Fruit fly (Drosophila melanogaster): ENCODE measurements around the gene CG32017.

Gene CG32017

dm6 chr4:1156278-1156677 lies 5.7 kb downstream of the CG32017 start (continued):
- TF ChIP-seq C15 (GFP tag; IDR thresholded peaks at IDR 0.05) (no peak), Nf-YB (GFP tag; optimal IDR thresholded peaks at IDR 0.05) (no peak), CG12071 (GFP tag; optimal IDR thresholded peaks at IDR 0.05) (no peak), CG18262 (tag; optimal IDR thresholded peaks at IDR 0.05) (no peak), HLH4C (GFP tag; IDR thresholded peaks at IDR 0.05; ENCODE audit: partially characterized antibody) (peak; percentile 32; the same call in 1 of the 3 replicates)

DNA sequence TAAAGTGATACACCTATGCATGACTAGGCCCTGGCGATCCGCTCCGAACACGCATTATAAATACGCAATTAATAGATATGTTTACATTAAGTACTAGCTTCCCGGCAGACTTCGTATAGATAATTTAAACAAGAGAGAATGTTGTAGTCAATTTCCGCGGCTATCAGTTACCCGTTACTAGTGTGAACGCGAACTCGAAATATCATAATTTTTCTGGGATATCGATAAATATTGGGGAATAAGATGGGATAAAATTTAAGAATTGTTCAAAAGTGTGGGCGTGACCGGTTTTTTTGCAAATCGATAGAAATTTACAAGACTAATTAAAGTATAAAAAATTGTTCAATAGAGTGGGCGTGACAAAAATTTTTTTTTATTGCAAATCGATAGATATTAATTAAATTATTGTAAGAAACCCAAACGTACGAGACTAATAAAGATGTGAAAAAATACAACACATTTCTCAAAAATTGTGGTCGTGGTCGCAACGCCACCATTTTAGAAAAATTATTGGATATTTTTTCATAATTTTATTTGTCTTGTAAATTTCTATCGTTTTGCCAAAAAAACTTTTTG lies 13.9 kb downstream of the CG32017 start:
- no peak for TF ChIP-seq zfh1 (GFP tag; IDR thresholded peaks at IDR 0.05)
- TF ChIP-seq Nf-YB (GFP tag; optimal IDR thresholded peaks at IDR 0.05) = no peak
- TF ChIP-seq row (GFP tag; IDR thresholded peaks at IDR 0.05) = peak; percentile 27; the same call in 2 of the 3 replicates
- TF ChIP-seq CG1024 (GFP tag; IDR thresholded peaks at IDR 0.05) = peak; percentile 73
- peak; percentile 67 for TF ChIP-seq CG1603 (tag; optimal IDR thresholded peaks at IDR 0.05)
- peak; percentile 62 for TF ChIP-seq ssp (GFP tag; IDR thresholded peaks at IDR 0.05)
- TF ChIP-seq pb (GFP tag; optimal IDR thresholded peaks at IDR 0.05) = no peak
- TF ChIP-seq BEAF-32 (GFP tag; optimal IDR thresholded peaks at IDR 0.05) = peak; percentile 18
- TF ChIP-seq CG30020 (tag; optimal IDR thresholded peaks at IDR 0.05) = peak; percentile 93
- TF ChIP-seq sens (GFP tag) = peak; percentile 3
- peak; percentile 5 for TF ChIP-seq CG2116 (GFP tag; optimal IDR thresholded peaks at IDR 0.05)
- TF ChIP-seq CG34224 (GFP tag; IDR thresholded peaks at IDR 0.05; ENCODE audit: partially characterized antibody) = no peak
- TF ChIP-seq CG11723 (GFP tag; optimal IDR thresholded peaks at IDR 0.05) = peak; percentile 64
- peak; percentile 17; the same call in 1 of the 3 replicates for TF ChIP-seq CG7357 (GFP tag; IDR thresholded peaks at IDR 0.05)
- no peak for TF ChIP-seq CG13123 (GFP tag; optimal IDR thresholded peaks at IDR 0.05)
- 0 out of 4 replicates have a peak, but pooled peaks have one; percentile 17 for TF ChIP-seq Dll (GFP tag; IDR thresholded peaks at IDR 0.05; ENCODE audit: partially characterized antibody)
- peak; percentile 97 for TF ChIP-seq CG17802 (tag; optimal IDR thresholded peaks at IDR 0.05)

DNA sequence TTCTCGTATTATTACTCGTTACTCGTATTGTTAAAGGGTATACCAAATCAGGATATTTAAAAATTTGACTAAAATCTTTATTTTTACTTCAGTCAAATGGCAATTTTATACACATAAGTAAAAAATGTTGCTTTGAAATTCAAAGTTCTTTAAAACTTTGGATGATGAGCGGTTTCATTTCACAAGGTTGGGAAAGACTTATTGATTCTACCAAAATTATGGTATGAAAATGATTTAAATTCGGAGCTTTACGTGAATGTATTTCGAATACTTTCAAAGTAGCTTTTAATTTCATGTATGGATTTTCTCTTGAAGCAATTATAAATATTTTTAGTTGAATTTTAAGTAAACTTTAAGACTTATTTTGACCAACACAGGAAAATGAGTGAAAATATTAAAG lies 14.8 kb downstream of the CG32017 start, which contains the start of gene Kif3C:
TSS of gene Kif3C (plus strand) at position 301 of the 400 bp plus-strand sequence.
- TF ChIP-seq Dad (GFP tag; optimal IDR thresholded peaks at IDR 0.05) = no peak
- TF ChIP-seq Pdp1 (GFP tag; optimal IDR thresholded peaks at IDR 0.05) = no peak
- TF ChIP-seq ash1 (GFP tag; optimal IDR thresholded peaks at IDR 0.05) = no peak
- no peak for TF ChIP-seq CG9876 (GFP tag; optimal IDR thresholded peaks at IDR 0.05)
- TF ChIP-seq CG17802 (tag; optimal IDR thresholded peaks at IDR 0.05) = peak; percentile 34
- no peak for TF ChIP-seq sens-2 (GFP tag; IDR thresholded peaks at IDR 0.05)

- TF ChIP-seq CG15479 (GFP tag; optimal IDR thresholded peaks at IDR 0.05) (no peak), CG9437 (GFP tag; optimal IDR thresholded peaks at IDR 0.05) (peak; percentile 5), ash1 (GFP tag; optimal IDR thresholded peaks at IDR 0.05) (no peak), tgo (GFP tag; IDR thresholded peaks at IDR 0.05) (no peak; the same call in 2 of the 3 replicates), ind (GFP tag; optimal IDR thresholded peaks at IDR 0.05) (no peak), lov (optimal IDR thresholded peaks at IDR 0.05) (no peak), lov (GFP tag; IDR thresholded peaks at IDR 0.05) (no peak), CG32772 (GFP tag; IDR thresholded peaks at IDR 0.05) (no peak), lmd (GFP tag; IDR thresholded peaks at IDR 0.05) (no peak), tin (GFP tag; optimal IDR thresholded peaks at IDR 0.05) (no peak), CG32532 (GFP tag; IDR thresholded peaks at IDR 0.05) (no peak), nau (GFP tag; optimal IDR thresholded peaks at IDR 0.05) (no peak), eve (GFP tag; optimal IDR thresholded peaks at IDR 0.05) (peak in 1 of 2 experiments; percentile 57), Fer2 (tag; optimal IDR thresholded peaks at IDR 0.05) (no peak), fu2 (GFP tag; optimal IDR thresholded peaks at IDR 0.05) (no peak), MTF-1 (GFP tag; optimal IDR thresholded peaks at IDR 0.05; ENCODE audit: borderline replicate concordance) (no peak), ewg (GFP tag; optimal IDR thresholded peaks at IDR 0.05) (peak; percentile 93), chinmo (GFP tag; IDR thresholded peaks at IDR 0.05; ENCODE audit: partially characterized antibody) (no peak), kah (GFP tag; optimal IDR thresholded peaks at IDR 0.05) (no peak), lilli (GFP tag; optimal IDR thresholded peaks at IDR 0.05) (peak; percentile 21), CG15696 (tag; optimal IDR thresholded peaks at IDR 0.05) (no peak)
Observed at dm6 chr4:1146456-1146855, 15.5 kb downstream of the CG32017 start.
